Worm (Caenorhabditis elegans) whole organism, midembryonic: ENCODE measurements around the gene C39B5.2.

Experiments
- T22C8.4 ChIP-seq: fragments of 200-800 bp; sonication (Bioruptor generic); IDR thresholded peaks from 2 replicates; pipeline ENCODE4 v1.3.6; 2022; ENCODE audit warnings: missing genetic modification characterization, missing compliant biosample characterization
- cog-1 ChIP-seq: sonication (generic microtip); optimal IDR thresholded peaks from 2 replicates; lab custom pipeline; 2016; ENCODE audit warnings: missing genetic modification characterization, missing compliant biosample characterization
- flt-1 ChIP-seq: fragments of 200-800 bp; sonication (Bioruptor generic); IDR thresholded peaks from 2 replicates; pipeline ENCODE4 v1.3.6; 2022; ENCODE audit warnings: missing genetic modification characterization, missing compliant biosample characterization
- klf-2 ChIP-seq: fragments of 200-800 bp; sonication (Bioruptor generic); conservative IDR thresholded peaks from 2 replicates; pipeline ENCODE4 v1.3.6; 2022; ENCODE audit warnings: missing genetic modification reagents, missing genetic modification characterization, missing compliant biosample characterization
- med-1 ChIP-seq: sonication (generic microtip); optimal IDR thresholded peaks from 2 replicates; lab custom pipeline; 2017; ENCODE audit warnings: missing genetic modification characterization, mild to moderate bottlenecking, missing compliant biosample characterization, antibody characterized with exemption, missing genetic modification reagents; ENCODE audit not compliant: insufficient read depth
- ref-1 ChIP-seq: fragments of 200-800 bp; sonication (Bioruptor generic); conservative IDR thresholded peaks from 2 replicates; pipeline ENCODE4 v1.3.6; 2022; ENCODE audit warnings: missing genetic modification reagents, missing genetic modification characterization, missing compliant biosample characterization
- tab-1 ChIP-seq: fragments of 200-800 bp; sonication (Bioruptor generic); IDR thresholded peaks from 2 replicates; pipeline ENCODE4 v1.3.6; 2022; ENCODE audit warnings: missing genetic modification characterization, missing compliant biosample characterization
- ztf-23 ChIP-seq: fragments of 200-800 bp; sonication (Bioruptor generic); IDR thresholded peaks from 2 replicates; pipeline ENCODE4 v1.3.6; 2022; ENCODE audit warnings: missing genetic modification reagents, missing genetic modification characterization, missing compliant biosample characterization
- ztf-29 ChIP-seq: fragments of 200-800 bp; sonication (Bioruptor generic); IDR thresholded peaks from 2 replicates; pipeline ENCODE4 v1.3.6; 2022; ENCODE audit warnings: missing genetic modification reagents, missing genetic modification characterization, missing compliant biosample characterization

- TF ChIP-seq med-1 (GFP tag; lab: Kevin White, UChicago): no peak
- TF ChIP-seq ztf-23: no peak
- TF ChIP-seq flt-1 (GFP tag; lab: Robert Waterston, UW): no peak
- TF ChIP-seq ztf-29 (GFP tag; lab: Robert Waterston, UW): no peak
- TF ChIP-seq cog-1 (tag; lab: Kevin White, UChicago): no peak
- no peak for TF ChIP-seq klf-2 (GFP tag; lab: Robert Waterston, UW)
- no peak for TF ChIP-seq T22C8.4 (GFP tag; lab: Robert Waterston, UW)
- no peak for TF ChIP-seq ref-1
- TF ChIP-seq tab-1: no peak
Measured at ce11 chrIII:2276842-2277241, 42.2 kb downstream of the C39B5.2 start, which contains the start of gene Y54F10BM.21.
